Worm (Caenorhabditis elegans): ENCODE results near the gene cbp-3.
A peak's percentile ranks its signal among the peaks of the same experiment; 100 is the strongest.

cbp-3 gene

DNA sequence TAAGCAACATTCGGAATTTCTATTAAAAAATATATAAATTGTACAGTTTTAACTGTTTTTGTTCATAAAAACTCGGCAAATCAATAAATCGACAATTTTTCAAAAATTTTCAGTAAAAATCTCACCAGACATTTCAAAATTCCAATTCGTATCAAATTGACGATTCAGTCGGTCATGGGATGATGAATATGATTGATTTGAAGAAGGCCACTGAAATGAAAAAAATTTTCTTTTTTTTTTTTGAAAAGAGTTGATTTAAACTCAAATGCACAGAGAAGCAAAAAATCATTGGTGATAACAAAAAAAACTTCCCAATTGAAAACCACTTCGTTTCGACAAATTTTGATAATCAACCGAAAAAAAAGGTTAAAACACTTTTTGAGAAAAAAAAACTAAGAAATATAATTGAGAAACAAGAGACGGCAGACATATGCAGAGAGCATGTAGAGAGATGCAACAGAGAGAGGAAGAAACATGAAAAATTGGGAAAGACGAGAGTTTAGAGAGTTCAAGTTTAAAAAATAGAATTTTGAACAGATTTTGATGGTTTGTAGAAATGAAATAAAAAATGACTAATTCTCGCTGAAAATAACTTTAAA is 10.0 kb upstream of the cbp-3 start:
- TF ChIP-seq zip-8 (tag; optimal IDR thresholded peaks at IDR 0.05) (no peak), hlh-1 (tag; optimal IDR thresholded peaks at IDR 0.05) (no peak), cnd-1 (tag; optimal IDR thresholded peaks at IDR 0.05) (no peak), lin-32 (GFP tag; optimal IDR thresholded peaks at IDR 0.05) (no peak), M03D4.4 (tag; optimal IDR thresholded peaks at IDR 0.05) (no peak), ceh-39 (tag; optimal IDR thresholded peaks at IDR 0.05) (no peak), unc-120 (tag; optimal IDR thresholded peaks at IDR 0.05; ENCODE audit: poor library complexity, severe bottlenecking) (no peak), mls-2 (tag; optimal IDR thresholded peaks at IDR 0.05) (no peak), mep-1 (tag; optimal IDR thresholded peaks at IDR 0.05) (no peak)

ce11 chrIII:9905307-9905706 is 8.5 kb upstream of the cbp-3 start:
- TF ChIP-seq elt-3 (tag; optimal IDR thresholded peaks at IDR 0.05) (no peak), unc-62 (GFP tag; optimal IDR thresholded peaks at IDR 0.05) (no peak), ceh-83 (GFP tag; optimal IDR thresholded peaks at IDR 0.05) (no peak), unc-120 (tag; optimal IDR thresholded peaks at IDR 0.05; ENCODE audit: poor library complexity, severe bottlenecking) (no peak), ces-1 (GFP tag; optimal IDR thresholded peaks at IDR 0.05) (peak; percentile 81), mab-5 (tag; optimal IDR thresholded peaks at IDR 0.05) (no peak), hlh-1 (tag; optimal IDR thresholded peaks at IDR 0.05) (no peak), nhr-237 (tag; optimal IDR thresholded peaks at IDR 0.05) (no peak), cnd-1 (tag; optimal IDR thresholded peaks at IDR 0.05) (no peak)

DNA sequence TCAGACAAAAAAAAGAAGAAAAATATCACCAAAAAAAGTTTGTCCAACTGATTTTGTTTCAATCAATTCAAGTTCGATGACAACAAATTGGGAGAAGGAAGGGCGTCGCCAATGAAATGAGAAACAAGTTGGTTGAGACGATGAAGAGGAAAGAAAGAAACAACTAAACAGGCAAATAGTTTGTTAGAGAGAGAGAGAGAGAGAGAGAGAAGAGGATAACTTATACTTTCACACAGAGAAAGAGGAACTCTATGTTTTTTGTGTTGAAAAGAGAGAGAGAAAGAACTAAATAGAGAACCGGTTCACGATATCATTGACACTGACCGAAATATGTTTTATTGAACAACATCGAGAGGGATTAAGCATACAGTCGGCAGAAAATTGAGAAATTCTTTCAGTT is 6.2 kb upstream of the cbp-3 start:
- no peak for TF ChIP-seq mls-2 (tag; optimal IDR thresholded peaks at IDR 0.05)
- TF ChIP-seq nhr-28 (tag; optimal IDR thresholded peaks at IDR 0.05) = no peak
- no peak for TF ChIP-seq bed-3 (GFP tag; optimal IDR thresholded peaks at IDR 0.05)

- TF ChIP-seq nhr-12 (tag; optimal IDR thresholded peaks at IDR 0.05) = no peak
- TF ChIP-seq mab-5 (tag; optimal IDR thresholded peaks at IDR 0.05) = no peak
- no peak for TF ChIP-seq lin-32 (GFP tag; optimal IDR thresholded peaks at IDR 0.05)
- no peak for TF ChIP-seq lsy-2 (tag; optimal IDR thresholded peaks at IDR 0.05)
- no peak for TF ChIP-seq nhr-237 (tag; optimal IDR thresholded peaks at IDR 0.05)
- TF ChIP-seq ceh-43 (GFP tag; optimal IDR thresholded peaks at IDR 0.05) = no peak
- TF ChIP-seq blmp-1 (tag; optimal IDR thresholded peaks at IDR 0.05) = no peak
- TF ChIP-seq ceh-83 (GFP tag; optimal IDR thresholded peaks at IDR 0.05) = no peak
- TF ChIP-seq cnd-1 (tag; optimal IDR thresholded peaks at IDR 0.05) = no peak
- TF ChIP-seq unc-62 (GFP tag; optimal IDR thresholded peaks at IDR 0.05) = no peak
These were observed 5.0 kb upstream of the cbp-3 start for ce11 chrIII:9908769-9909168.

DNA sequence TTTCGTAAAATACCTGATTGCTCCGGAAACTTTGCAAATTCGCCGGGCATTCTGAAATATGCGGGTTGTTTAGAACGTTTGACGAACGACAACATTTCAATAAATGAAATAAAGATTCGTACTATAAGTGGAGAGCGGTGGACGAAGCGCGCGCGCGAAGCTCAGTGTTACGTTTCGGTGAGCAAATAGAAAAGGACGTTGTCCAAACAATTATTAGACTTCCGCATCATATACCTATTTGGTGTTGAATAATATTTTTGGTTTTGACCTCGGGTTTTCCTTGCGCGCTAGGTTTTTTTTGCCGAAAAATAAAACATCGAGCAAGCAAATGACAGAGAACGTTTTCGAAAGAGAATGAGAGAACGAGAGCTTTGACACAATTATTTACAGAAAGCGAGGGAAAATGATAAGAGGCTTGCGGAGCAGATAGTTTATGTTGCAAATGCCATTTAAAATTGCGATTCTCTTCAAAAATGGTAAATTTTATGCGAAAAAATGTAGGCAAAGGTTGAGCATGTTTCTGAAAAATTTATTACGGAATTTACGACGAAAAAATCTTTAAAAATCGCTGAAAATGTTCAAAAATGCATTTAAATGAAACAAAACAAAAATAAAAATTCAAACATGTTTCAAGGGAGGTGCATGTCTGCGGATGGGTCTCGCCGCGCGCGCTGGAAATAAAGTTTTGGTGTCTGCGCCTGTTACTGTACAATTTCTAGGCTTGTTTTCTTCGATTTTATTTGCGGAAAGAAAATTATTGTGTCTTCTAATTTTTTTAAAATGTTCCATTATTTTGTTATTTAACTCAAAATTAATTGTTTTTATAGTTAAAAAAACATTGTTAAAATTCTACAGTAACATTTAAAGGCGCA is 2.9 kb upstream of the cbp-3 start, which contains the start of the genes cyld-1 and F40F12.9:
Gene cyld-1 (minus strand): TSS at position 51 of the 872 bp plus-strand sequence.
Gene F40F12.9 (plus strand): TSS at position 721 of the 872 bp plus-strand sequence.
- TF ChIP-seq M03D4.4 (tag; optimal IDR thresholded peaks at IDR 0.05) (no peak), snpc-4 (tag; optimal IDR thresholded peaks at IDR 0.05) (no peak), nhr-237 (tag; optimal IDR thresholded peaks at IDR 0.05) (no peak)

DNA sequence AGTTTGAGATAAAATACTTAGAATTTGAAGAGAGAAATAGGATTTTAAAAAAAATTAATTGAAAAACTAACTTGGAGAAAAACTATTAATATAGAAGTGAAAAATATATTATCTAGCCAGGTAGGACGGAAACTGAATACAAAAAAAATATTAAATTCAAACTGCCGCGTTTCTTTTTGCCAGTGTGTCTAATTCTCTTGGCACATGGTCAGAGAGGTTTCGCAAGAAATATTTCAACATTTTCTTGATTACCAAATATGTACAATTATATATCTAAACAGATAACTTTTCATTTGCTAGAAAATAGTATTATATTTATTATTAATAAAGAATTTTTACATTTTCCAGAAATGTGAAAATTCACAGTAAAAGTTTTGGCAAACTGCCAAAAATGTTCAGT is 1.3 kb upstream of the cbp-3 start:
- TF ChIP-seq ceh-39 (tag; optimal IDR thresholded peaks at IDR 0.05) (no peak), unc-120 (tag; optimal IDR thresholded peaks at IDR 0.05; ENCODE audit: poor library complexity, severe bottlenecking) (no peak), elt-1 (tag; optimal IDR thresholded peaks at IDR 0.05; ENCODE audit: borderline replicate concordance, insufficient read depth) (no peak), lin-13 (tag; optimal IDR thresholded peaks at IDR 0.05) (no peak), nhr-12 (tag; optimal IDR thresholded peaks at IDR 0.05) (no peak), bed-3 (GFP tag; optimal IDR thresholded peaks at IDR 0.05) (no peak), lsy-2 (tag; optimal IDR thresholded peaks at IDR 0.05) (no peak), mls-2 (tag; optimal IDR thresholded peaks at IDR 0.05) (no peak)

ce11 chrIII:9912998-9913397 is 795 bp upstream of the cbp-3 start:
- TF ChIP-seq ceh-43 (GFP tag; optimal IDR thresholded peaks at IDR 0.05) (no peak), hlh-1 (tag; optimal IDR thresholded peaks at IDR 0.05) (no peak), nhr-76 (tag; optimal IDR thresholded peaks at IDR 0.05) (no peak), unc-39 (tag; optimal IDR thresholded peaks at IDR 0.05) (no peak), mls-2 (tag; optimal IDR thresholded peaks at IDR 0.05) (no peak), lin-32 (GFP tag; optimal IDR thresholded peaks at IDR 0.05) (no peak)
